Worm (Caenorhabditis elegans) whole organism, young adult: ENCODE data around the gene F54F7.8.

ENCODE experiments used
- ama-1 ChIP-seq, 3 experiments: fragments of 150-350 bp in 1 of 3; sonication (generic microtip) in 2 of 3; optimal IDR thresholded peaks; 2 replicates each; lab custom pipeline; 2014 to 2018; ENCODE audit warnings: missing biosample characterization in 2 of 3, missing genetic modification characterization in 2 of 3, missing genetic modification reagents in 2 of 3
- cebp-1 ChIP-seq, 2 experiments: fragments of 200-800 bp in 1 of 2; sonication (Bioruptor generic) in 1 of 2; sonication (generic microtip) in 1 of 2; IDR thresholded peaks in 1 of 2; optimal IDR thresholded peaks in 1 of 2; 2 replicates each; pipeline versions ENCODE4 v1.3.6 to Lab custom; 2017 to 2022; ENCODE audit warnings: missing compliant biosample characterization in 2 of 2, missing genetic modification characterization in 2 of 2, mild to moderate bottlenecking in 1 of 2, missing genetic modification reagents in 1 of 2, moderate library complexity in 1 of 2
- ekl-4 ChIP-seq: fragments of 200-800 bp; sonication (Bioruptor generic); IDR thresholded peaks from 2 replicates; pipeline ENCODE4 v1.3.6; 2022; ENCODE audit warnings: missing genetic modification reagents, missing genetic modification characterization, missing compliant biosample characterization
- fkh-3 ChIP-seq: sonication (generic microtip); optimal IDR thresholded peaks from 2 replicates; lab custom pipeline; 2016; ENCODE audit warnings: mild to moderate bottlenecking, missing genetic modification characterization, missing compliant biosample characterization
- let-526 ChIP-seq: fragments of 200-800 bp; sonication (Bioruptor generic); IDR thresholded peaks from 2 replicates; pipeline ENCODE4 v1.3.6; 2022; ENCODE audit warnings: missing genetic modification reagents, missing genetic modification characterization, missing compliant biosample characterization
- madf-6 ChIP-seq: fragments of 200-800 bp; sonication (Bioruptor generic); IDR thresholded peaks from 2 replicates; pipeline ENCODE4 v1.3.6; 2022; ENCODE audit warnings: missing genetic modification reagents, missing genetic modification characterization, missing compliant biosample characterization
- mes-4 ChIP-seq: sonication (generic microtip); optimal IDR thresholded peaks from 2 replicates; lab custom pipeline; 2016; ENCODE audit warnings: missing genotype, missing genetic modification characterization, missing compliant biosample characterization
- nhr-90 ChIP-seq: sonication (generic microtip); optimal IDR thresholded peaks from 2 replicates; lab custom pipeline; 2016; ENCODE audit warnings: missing genotype, mild to moderate bottlenecking, missing genetic modification characterization, missing compliant biosample characterization

DNA sequence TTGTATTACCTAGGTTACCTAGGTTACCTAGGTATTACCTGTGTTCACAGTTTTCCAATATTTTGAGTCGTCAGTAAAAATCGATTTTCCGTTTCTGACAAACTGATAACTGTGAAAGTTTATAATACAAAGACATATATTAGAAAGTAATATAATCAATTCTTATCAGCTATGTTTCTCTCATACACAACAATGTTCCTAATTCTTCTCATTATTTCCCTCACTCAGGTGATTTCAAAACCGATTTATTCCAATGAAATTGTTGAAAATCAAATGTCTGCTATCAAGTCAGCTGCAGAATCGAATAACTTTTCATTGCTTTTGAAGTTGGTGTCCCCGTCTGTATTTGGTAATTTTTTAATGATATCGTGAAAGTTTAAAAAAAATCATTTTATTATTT is 50.7 kb downstream of the F54F7.8 start, which contains the start of gene C34E11.4:
- TF ChIP-seq ekl-4 (no peak), cebp-1 (GFP tag; IDR thresholded peaks at IDR 0.05; lab: Robert Waterston, UW) (no peak), cebp-1 (tag; optimal IDR thresholded peaks at IDR 0.05; lab: Kevin White, UChicago) (no peak), ama-1 (optimal IDR thresholded peaks at IDR 0.05; lab: Kevin White, UChicago) (no peak), ama-1 (GFP tag; optimal IDR thresholded peaks at IDR 0.05; lab: Kevin White, UChicago) (no peak), nhr-90 (tag; lab: Kevin White, UChicago) (no peak), fkh-3 (tag; lab: Kevin White, UChicago) (no peak), madf-6 (GFP tag; lab: Robert Waterston, UW) (no peak), let-526 (GFP tag; lab: Robert Waterston, UW) (no peak), mes-4 (tag; lab: Kevin White, UChicago) (no peak)
